Worm (Caenorhabditis elegans): ENCODE data around the gene F49E2.2.

DNA sequence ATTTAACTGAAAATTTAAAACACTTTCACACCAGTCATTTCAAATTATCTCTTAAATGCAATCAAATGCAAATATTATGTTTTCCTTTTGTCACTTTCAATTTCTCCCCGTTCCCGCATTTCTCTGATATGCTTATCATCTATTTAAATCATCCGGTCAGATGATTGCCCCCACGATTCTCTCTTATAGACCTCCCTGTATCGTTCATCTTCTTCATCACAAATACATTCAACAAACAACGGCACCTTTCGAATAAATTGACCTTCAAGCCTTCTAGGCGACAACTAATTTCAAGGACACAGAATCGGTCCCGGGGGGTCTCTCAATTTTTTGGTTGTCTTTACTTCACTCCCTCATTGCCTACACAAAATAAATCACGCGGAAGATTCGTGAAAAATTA, 17.6 kb upstream of the F49E2.2 start:
- no peak for TF ChIP-seq him-1 (tag; optimal IDR thresholded peaks at IDR 0.05)
- no peak for TF ChIP-seq dao-5 (tag; optimal IDR thresholded peaks at IDR 0.05)

Data from whole organism, L4/young adult.